Worm (Caenorhabditis elegans) whole organism, mixed stage, embryonic: Measurements from ENCODE around the gene F59A6.12.

Experiments
- bed-3 ChIP-seq: fragments of 200-800 bp; sonication (Bioruptor generic); optimal IDR thresholded peaks from 3 replicates; lab custom pipeline; 2018; ENCODE audit warnings: mild to moderate bottlenecking, missing genetic modification characterization, moderate library complexity, missing compliant biosample characterization
- blmp-1 ChIP-seq: fragments of 150-350 bp; optimal IDR thresholded peaks from 2 replicates; lab custom pipeline; 2014; ENCODE audit warnings: missing biosample characterization, missing genetic modification characterization
- ceh-39 ChIP-seq: fragments of 150-350 bp; optimal IDR thresholded peaks from 2 replicates; lab custom pipeline; 2014; ENCODE audit warnings: missing biosample characterization, missing genetic modification characterization
- ceh-43 ChIP-seq: fragments of 200-800 bp; sonication (Bioruptor generic); optimal IDR thresholded peaks from 2 replicates; lab custom pipeline; 2018; ENCODE audit warnings: mild to moderate bottlenecking, missing genetic modification characterization, moderate library complexity, missing compliant biosample characterization
- ceh-83 ChIP-seq: fragments of 200-800 bp; sonication (Bioruptor generic); optimal IDR thresholded peaks from 2 replicates; lab custom pipeline; 2018; ENCODE audit warnings: mild to moderate bottlenecking, missing genetic modification characterization, missing compliant biosample characterization
- ces-1 ChIP-seq: fragments of 150-350 bp; optimal IDR thresholded peaks from 2 replicates; lab custom pipeline; 2014; ENCODE audit warnings: missing biosample characterization, missing genetic modification reagents, missing genetic modification characterization
- cnd-1 ChIP-seq: fragments of 200-800 bp; sonication (Bioruptor generic); optimal IDR thresholded peaks from 2 replicates; lab custom pipeline; 2018; ENCODE audit warnings: mild to moderate bottlenecking, missing genetic modification characterization, missing compliant biosample characterization
- elt-1 ChIP-seq: sonication (generic microtip); optimal IDR thresholded peaks from 2 replicates; lab custom pipeline; 2017; ENCODE audit warnings: missing genetic modification characterization, mild to moderate bottlenecking, missing compliant biosample characterization, antibody characterized with exemption, moderate library complexity, borderline replicate concordance; ENCODE audit not compliant: insufficient read depth
- elt-3 ChIP-seq: fragments of 150-350 bp; optimal IDR thresholded peaks from 2 replicates; lab custom pipeline; 2014; ENCODE audit warnings: missing biosample characterization, missing genetic modification characterization
- flh-1 ChIP-seq: fragments of 200-800 bp; sonication (Bioruptor generic); optimal IDR thresholded peaks from 2 replicates; lab custom pipeline; 2018; ENCODE audit warnings: mild to moderate bottlenecking, missing genetic modification characterization, moderate library complexity, missing compliant biosample characterization
- ham-2 ChIP-seq: fragments of 200-800 bp; sonication (Bioruptor generic); optimal IDR thresholded peaks from 2 replicates; lab custom pipeline; 2018; ENCODE audit warnings: mild to moderate bottlenecking, missing genetic modification characterization, missing compliant biosample characterization
- hlh-1 ChIP-seq: fragments of 150-350 bp; optimal IDR thresholded peaks from 2 replicates; lab custom pipeline; 2014; ENCODE audit warnings: missing biosample characterization, missing genetic modification reagents, missing genetic modification characterization
- lin-13 ChIP-seq: fragments of 150-350 bp; optimal IDR thresholded peaks from 2 replicates; lab custom pipeline; 2014; ENCODE audit warnings: missing biosample characterization, missing genetic modification characterization
- lin-32 ChIP-seq: fragments of 200-800 bp; sonication (Bioruptor generic); optimal IDR thresholded peaks from 2 replicates; lab custom pipeline; 2018; ENCODE audit warnings: mild to moderate bottlenecking, missing genetic modification characterization, missing compliant biosample characterization
- lsy-2 ChIP-seq: fragments of 150-350 bp; optimal IDR thresholded peaks from 2 replicates; lab custom pipeline; 2014; ENCODE audit warnings: missing biosample characterization, missing genetic modification characterization
- mab-5 ChIP-seq: fragments of 150-350 bp; optimal IDR thresholded peaks from 2 replicates; lab custom pipeline; 2014; ENCODE audit warnings: missing biosample characterization, missing genetic modification characterization
- mep-1 ChIP-seq: fragments of 150-350 bp; optimal IDR thresholded peaks from 2 replicates; lab custom pipeline; 2017; ENCODE audit warnings: missing biosample characterization, missing genetic modification reagents, missing genetic modification characterization, inconsistent platforms
- mls-2 ChIP-seq: sonication (generic microtip); optimal IDR thresholded peaks from 2 replicates; lab custom pipeline; 2016; ENCODE audit warnings: mild to moderate bottlenecking, missing genetic modification characterization, moderate library complexity, missing compliant biosample characterization
- nhr-12 ChIP-seq: fragments of 150-350 bp; optimal IDR thresholded peaks from 2 replicates; lab custom pipeline; 2014; ENCODE audit warnings: missing biosample characterization, missing genetic modification characterization
- nhr-237 ChIP-seq: fragments of 150-350 bp; optimal IDR thresholded peaks from 2 replicates; lab custom pipeline; 2014; ENCODE audit warnings: missing biosample characterization, missing genetic modification characterization
- nhr-28 ChIP-seq: fragments of 150-350 bp; optimal IDR thresholded peaks from 2 replicates; lab custom pipeline; 2014; ENCODE audit warnings: missing biosample characterization, missing genetic modification characterization
- nhr-76 ChIP-seq: sonication (generic microtip); optimal IDR thresholded peaks from 2 replicates; lab custom pipeline; 2017; ENCODE audit warnings: missing biosample characterization, missing genetic modification characterization
- pha-4 ChIP-seq: fragments of 150-350 bp; optimal IDR thresholded peaks from 2 replicates; lab custom pipeline; 2018; ENCODE audit warnings: missing biosample characterization, missing genetic modification reagents, missing genetic modification characterization
- sem-2 ChIP-seq: fragments of 200-800 bp; sonication (Bioruptor generic); optimal IDR thresholded peaks from 2 replicates; lab custom pipeline; 2018; ENCODE audit warnings: mild to moderate bottlenecking, missing genetic modification characterization, missing compliant biosample characterization
- snpc-4 ChIP-seq: fragments of 150-350 bp; optimal IDR thresholded peaks from 2 replicates; lab custom pipeline; 2014; ENCODE audit warnings: missing biosample characterization, missing genetic modification characterization
- sptf-1 ChIP-seq: sonication (generic microtip); optimal IDR thresholded peaks from 2 replicates; lab custom pipeline; 2017; ENCODE audit warnings: mild to moderate bottlenecking, missing genetic modification characterization, moderate library complexity, missing compliant biosample characterization
- tbx-8 ChIP-seq: fragments of 200-800 bp; sonication (Bioruptor generic); optimal IDR thresholded peaks from 2 replicates; lab custom pipeline; 2018; ENCODE audit warnings: mild to moderate bottlenecking, missing genetic modification characterization, moderate library complexity, missing compliant biosample characterization
- unc-120 ChIP-seq: sonication (generic microtip); optimal IDR thresholded peaks from 2 replicates; lab custom pipeline; 2017; ENCODE audit warnings: missing genetic modification characterization, missing compliant biosample characterization; ENCODE audit not compliant: poor library complexity, severe bottlenecking
- unc-62 ChIP-seq: fragments of 150-350 bp; optimal IDR thresholded peaks from 2 replicates; lab custom pipeline; 2014; ENCODE audit warnings: missing biosample characterization, missing genetic modification reagents, missing genetic modification characterization
- zip-8 ChIP-seq: fragments of 150-350 bp; optimal IDR thresholded peaks from 2 replicates; lab custom pipeline; 2014; ENCODE audit warnings: missing biosample characterization, missing genetic modification characterization
- ztf-11 ChIP-seq: fragments of 150-350 bp; optimal IDR thresholded peaks from 2 replicates; lab custom pipeline; 2014; ENCODE audit warnings: missing biosample characterization, missing genetic modification characterization

F59A6.12 gene

ce11 chrII:5014399-5014798 is 2.5 kb upstream of the F59A6.12 start, which contains the start of gene F59A6.2:
F59A6.2 (plus strand) TSS chrII:5014699.
- TF ChIP-seq ceh-83 (GFP tag; lab: Kevin White, UChicago) (no peak), pha-4 (no peak), nhr-237 (tag; lab: Kevin White, UChicago) (no peak), ztf-11 (tag; lab: Kevin White, UChicago) (no peak), ham-2 (GFP tag; lab: Kevin White, UChicago) (no peak), elt-1 (tag; lab: Kevin White, UChicago) (no peak), bed-3 (GFP tag; lab: Kevin White, UChicago) (no peak), flh-1 (GFP tag; lab: Kevin White, UChicago) (no peak), cnd-1 (tag; lab: Kevin White, UChicago) (no peak), elt-3 (tag; lab: Kevin White, UChicago) (no peak), blmp-1 (tag; lab: Kevin White, UChicago) (no peak), nhr-28 (no peak), lin-13 (no peak), hlh-1 (tag; lab: Kevin White, UChicago) (no peak), nhr-12 (tag; lab: Kevin White, UChicago) (no peak)
- TF ChIP-seq, all 35 proteins: peak for 0

- no peak for TF ChIP-seq hlh-1 (tag; lab: Kevin White, UChicago)
- TF ChIP-seq unc-62 (GFP tag; lab: Kevin White, UChicago): no peak
- TF ChIP-seq ces-1 (GFP tag; lab: Kevin White, UChicago): no peak
- no peak for TF ChIP-seq sptf-1
- no peak for TF ChIP-seq mls-2
- no peak for TF ChIP-seq pha-4
- TF ChIP-seq lsy-2 (tag; lab: Kevin White, UChicago): no peak
- no peak for TF ChIP-seq nhr-12 (tag; lab: Kevin White, UChicago)
- TF ChIP-seq ceh-39: no peak
- no peak for TF ChIP-seq cnd-1 (tag; lab: Kevin White, UChicago)
- TF ChIP-seq lin-13: no peak
- TF ChIP-seq mep-1: no peak
- TF ChIP-seq, all 35 proteins: peak for 0
These were observed 3.8 kb downstream of the F59A6.12 start, which contains the start of gene F59A6.3 for ce11 chrII:5008033-5008432. F59A6.3 (plus strand) TSS chrII:5008333.

- TF ChIP-seq bed-3 (GFP tag; lab: Kevin White, UChicago) (no peak), ceh-43 (GFP tag; lab: Kevin White, UChicago) (no peak), ceh-83 (GFP tag; lab: Kevin White, UChicago) (no peak), lin-32 (no peak), mab-5 (no peak), elt-1 (tag; lab: Kevin White, UChicago) (no peak), snpc-4 (no peak), tbx-8 (GFP tag; lab: Kevin White, UChicago) (no peak), elt-3 (tag; lab: Kevin White, UChicago) (no peak), flh-1 (GFP tag; lab: Kevin White, UChicago) (no peak), pha-4 (no peak), ces-1 (GFP tag; lab: Kevin White, UChicago) (no peak)
These were observed 7.1 kb downstream of the F59A6.12 start, which contains the start of gene F59A6.4 for ce11 chrII:5004781-5005180. F59A6.4 (plus strand) TSS chrII:5005081.

ce11 chrII:5003660-5004059 is 8.2 kb downstream of the F59A6.12 start, which contains the start of gene F59A6.10:
F59A6.10 (plus strand) TSS chrII:5003960.
- TF ChIP-seq elt-3 (tag; lab: Kevin White, UChicago) (no peak), mls-2 (no peak), snpc-4 (no peak), blmp-1 (tag; lab: Kevin White, UChicago) (no peak), hlh-1 (tag; lab: Kevin White, UChicago) (no peak), sem-2 (GFP tag; lab: Kevin White, UChicago) (no peak), ceh-43 (GFP tag; lab: Kevin White, UChicago) (no peak), mab-5 (no peak), nhr-237 (tag; lab: Kevin White, UChicago) (no peak), cnd-1 (tag; lab: Kevin White, UChicago) (no peak), elt-1 (tag; lab: Kevin White, UChicago) (no peak), tbx-8 (GFP tag; lab: Kevin White, UChicago) (no peak), bed-3 (GFP tag; lab: Kevin White, UChicago) (no peak), lin-13 (no peak), nhr-76 (no peak), nhr-12 (tag; lab: Kevin White, UChicago) (no peak), ceh-83 (GFP tag; lab: Kevin White, UChicago) (no peak)

ce11 chrII:5001866-5002265 is 10.0 kb downstream of the F59A6.12 start:
- TF ChIP-seq lin-13 (no peak), pha-4 (no peak), mls-2 (no peak), hlh-1 (tag; lab: Kevin White, UChicago) (no peak), ztf-11 (tag; lab: Kevin White, UChicago) (no peak), nhr-76 (no peak), nhr-28 (no peak), mab-5 (no peak), ceh-43 (GFP tag; lab: Kevin White, UChicago) (no peak), tbx-8 (GFP tag; lab: Kevin White, UChicago) (no peak), zip-8 (tag; lab: Kevin White, UChicago) (no peak), ceh-39 (no peak), unc-120 (tag; lab: Kevin White, UChicago) (no peak), elt-3 (tag; lab: Kevin White, UChicago) (no peak)
